Worm (Caenorhabditis elegans) whole organism, mixed stage, embryonic: ENCODE data around the gene F41H10.1.

ENCODE experiments used
- blmp-1 ChIP-seq: fragments of 150-350 bp; optimal IDR thresholded peaks from 2 replicates; lab custom pipeline; 2014; ENCODE audit warnings: missing biosample characterization, missing genetic modification characterization
- ceh-43 ChIP-seq: fragments of 200-800 bp; sonication (Bioruptor generic); optimal IDR thresholded peaks from 2 replicates; lab custom pipeline; 2018; ENCODE audit warnings: mild to moderate bottlenecking, missing genetic modification characterization, moderate library complexity, missing compliant biosample characterization
- lin-13 ChIP-seq: fragments of 150-350 bp; optimal IDR thresholded peaks from 2 replicates; lab custom pipeline; 2014; ENCODE audit warnings: missing biosample characterization, missing genetic modification characterization
- lsy-2 ChIP-seq: fragments of 150-350 bp; optimal IDR thresholded peaks from 2 replicates; lab custom pipeline; 2014; ENCODE audit warnings: missing biosample characterization, missing genetic modification characterization
- nhr-12 ChIP-seq: fragments of 150-350 bp; optimal IDR thresholded peaks from 2 replicates; lab custom pipeline; 2014; ENCODE audit warnings: missing biosample characterization, missing genetic modification characterization
- nhr-2 ChIP-seq: fragments of 150-350 bp; optimal IDR thresholded peaks from 2 replicates; lab custom pipeline; 2014; ENCODE audit warnings: missing biosample characterization, missing genetic modification characterization
- nhr-28 ChIP-seq: fragments of 150-350 bp; optimal IDR thresholded peaks from 2 replicates; lab custom pipeline; 2014; ENCODE audit warnings: missing biosample characterization, missing genetic modification characterization
- pha-4 ChIP-seq: fragments of 150-350 bp; optimal IDR thresholded peaks from 2 replicates; lab custom pipeline; 2018; ENCODE audit warnings: missing biosample characterization, missing genetic modification reagents, missing genetic modification characterization
- unc-39 ChIP-seq: fragments of 150-350 bp; optimal IDR thresholded peaks from 2 replicates; lab custom pipeline; 2014; ENCODE audit warnings: missing biosample characterization, missing genetic modification characterization
- unc-62 ChIP-seq: fragments of 150-350 bp; optimal IDR thresholded peaks from 2 replicates; lab custom pipeline; 2014; ENCODE audit warnings: missing biosample characterization, missing genetic modification reagents, missing genetic modification characterization
- ztf-11 ChIP-seq: fragments of 150-350 bp; optimal IDR thresholded peaks from 2 replicates; lab custom pipeline; 2014; ENCODE audit warnings: missing biosample characterization, missing genetic modification characterization

- TF ChIP-seq blmp-1 (tag; lab: Kevin White, UChicago) (no peak), nhr-28 (no peak), pha-4 (tag; lab: Kevin White, UChicago) (no peak), nhr-12 (tag; lab: Kevin White, UChicago) (no peak), unc-62 (GFP tag; lab: Kevin White, UChicago) (no peak), ztf-11 (tag; lab: Kevin White, UChicago) (no peak), lin-13 (tag; lab: Kevin White, UChicago) (no peak), lsy-2 (no peak), ceh-43 (GFP tag; lab: Kevin White, UChicago) (no peak), nhr-2 (no peak), unc-39 (no peak)
Observed at ce11 chrIV:5415696-5416095, 33.0 kb downstream of the F41H10.1 start, which contains the start of gene spp-7.
